Fruit fly (Drosophila melanogaster) whole organism, prepupa: ENCODE measurements around the gene CG43390.

Experiments
- Blimp-1 ChIP-seq: fragments of 200-800 bp; sonication (Bioruptor generic); optimal IDR thresholded peaks from 3 replicates; lab custom pipeline; 2017; ENCODE audit warnings: missing biosample characterization, missing genetic modification characterization, mild to moderate bottlenecking, moderate library complexity, missing genetic modification reagents
- CG10631 ChIP-seq: fragments of 200-800 bp; sonication (Bioruptor generic); optimal IDR thresholded peaks from 2 replicates; lab custom pipeline; 2016; ENCODE audit warnings: missing biosample characterization, missing genetic modification characterization
- CG11762 ChIP-seq: fragments of 200-800 bp; sonication (Bioruptor generic); optimal IDR thresholded peaks from 3 replicates; lab custom pipeline; 2016; ENCODE audit warnings: missing biosample characterization, missing genetic modification characterization; ENCODE audit not compliant: insufficient read depth
- CG16779 ChIP-seq: fragments of 200-800 bp; sonication (Bioruptor generic); optimal IDR thresholded peaks from 3 replicates; lab custom pipeline; 2017; ENCODE audit warnings: missing biosample characterization, mild to moderate bottlenecking, missing genetic modification characterization
- CG6163 ChIP-seq: fragments of 200-800 bp; sonication (Bioruptor generic); IDR thresholded peaks from 3 replicates; pipeline ENCODE4 v1.3.6; 2022; ENCODE audit warnings: missing biosample characterization, missing genetic modification characterization
- CG6808 ChIP-seq: fragments of 200-800 bp; sonication (Bioruptor generic); optimal IDR thresholded peaks from 3 replicates; lab custom pipeline; 2017; ENCODE audit warnings: missing biosample characterization, missing genetic modification characterization, mild to moderate bottlenecking, moderate library complexity, missing genetic modification reagents
- CG6854 ChIP-seq: fragments of 200-800 bp; sonication (Bioruptor generic); optimal IDR thresholded peaks from 2 replicates; lab custom pipeline; 2017; ENCODE audit warnings: missing biosample characterization, mild to moderate bottlenecking, missing genetic modification characterization
- CG9139 ChIP-seq: fragments of 200-800 bp; sonication (Bioruptor generic); optimal IDR thresholded peaks from 3 replicates; lab custom pipeline; 2017; ENCODE audit warnings: missing biosample characterization, mild to moderate bottlenecking, missing genetic modification characterization
- OdsH ChIP-seq: fragments of 200-800 bp; sonication (Bioruptor generic); optimal IDR thresholded peaks from 3 replicates; lab custom pipeline; 2016; ENCODE audit warnings: missing biosample characterization, missing genetic modification characterization
- Sox102F ChIP-seq: fragments of 200-800 bp; sonication (Bioruptor generic); optimal IDR thresholded peaks from 2 replicates; lab custom pipeline; 2016; ENCODE audit warnings: missing biosample characterization, mild to moderate bottlenecking, missing genetic modification characterization
- acj6 ChIP-seq: fragments of 200-800 bp; sonication (Bioruptor generic); optimal IDR thresholded peaks from 3 replicates; lab custom pipeline; 2016; ENCODE audit warnings: missing biosample characterization, missing genetic modification characterization
- dac ChIP-seq: fragments of 200-800 bp; sonication (Bioruptor generic); optimal IDR thresholded peaks from 2 replicates; lab custom pipeline; 2017; ENCODE audit warnings: missing biosample characterization, mild to moderate bottlenecking, missing genetic modification characterization
- esn ChIP-seq: fragments of 200-800 bp; sonication (Bioruptor generic); optimal IDR thresholded peaks from 2 replicates; lab custom pipeline; 2016; ENCODE audit warnings: missing biosample characterization, mild to moderate bottlenecking, missing genetic modification characterization, moderate library complexity
- fd59A ChIP-seq: fragments of 200-800 bp; sonication (Bioruptor generic); optimal IDR thresholded peaks from 2 replicates; lab custom pipeline; 2017; ENCODE audit warnings: missing biosample characterization, mild to moderate bottlenecking, missing genetic modification characterization, missing genetic modification reagents

DNA sequence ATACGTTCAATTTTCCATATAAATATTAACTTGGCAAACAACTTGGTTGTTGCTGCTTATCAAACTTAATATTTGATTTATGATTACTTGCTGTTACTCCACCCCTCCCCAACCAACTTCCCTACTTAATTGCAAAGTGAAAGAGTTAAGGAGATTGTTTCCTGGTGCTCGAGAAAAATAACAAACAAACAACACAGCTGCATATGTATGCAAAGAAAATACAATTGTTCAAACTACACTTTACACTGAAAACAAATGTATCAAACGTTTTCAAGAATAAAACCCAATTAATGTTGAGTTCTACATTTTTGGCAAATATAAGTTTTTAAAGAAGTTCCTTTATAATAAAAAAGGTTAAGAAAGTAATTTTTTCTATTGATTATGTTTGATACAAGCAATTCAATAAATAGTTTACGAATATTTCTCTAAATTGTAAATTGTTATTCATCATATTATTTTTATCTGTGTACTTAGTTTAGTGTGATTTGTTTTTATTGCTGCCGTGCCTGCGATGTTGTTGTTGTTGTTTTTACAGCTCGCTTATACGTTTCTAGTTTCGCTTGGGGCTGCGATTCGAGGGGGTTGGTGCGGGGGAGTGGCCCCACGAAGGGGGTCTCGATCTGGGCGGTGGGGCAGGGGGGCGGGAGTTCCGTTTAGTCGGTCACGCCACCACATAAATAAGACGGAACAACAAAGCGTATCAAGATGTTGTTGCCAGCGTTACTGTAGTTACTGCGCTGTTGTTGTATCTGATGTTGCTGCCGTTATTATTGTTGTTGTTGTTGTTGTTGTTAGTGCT, 23.9 kb downstream of the CG43390 start:
- TF ChIP-seq dac: no peak
- TF ChIP-seq Blimp-1 (GFP tag; lab: Kevin White, UChicago): no peak
- TF ChIP-seq OdsH: peak; percentile 59
- TF ChIP-seq CG6854 (GFP tag; lab: Kevin White, UChicago): no peak
- 0 out of 3 replicates have a peak, but pooled peaks have one; percentile 11 for TF ChIP-seq CG6163
- no peak for TF ChIP-seq esn (GFP tag; lab: Kevin White, UChicago)
- TF ChIP-seq Sox102F (GFP tag; lab: Kevin White, UChicago): no peak
- TF ChIP-seq fd59A: peak; percentile 27
- TF ChIP-seq acj6: peak; percentile 23
- TF ChIP-seq CG6808 (GFP tag; lab: Kevin White, UChicago): peak; percentile 54
- TF ChIP-seq CG10631 (GFP tag; lab: Kevin White, UChicago): peak; percentile 37
- TF ChIP-seq CG16779: no peak
- peak; percentile 40 for TF ChIP-seq CG9139 (GFP tag; lab: Kevin White, UChicago)
- peak; percentile 33 for TF ChIP-seq CG11762
